Fruit fly (Drosophila melanogaster): ENCODE results near the gene CG11458.

The CG11458 gene

dm6 chr3L:20917025-20917691, 11.6 kb downstream of the CG11458 start (continued):
- no peak for TF ChIP-seq dl (GFP tag; optimal IDR thresholded peaks at IDR 0.05; ENCODE audit: insufficient read depth in 1 of 2, partially characterized antibody in 2 of 2)
- TF ChIP-seq woc (GFP tag; optimal IDR thresholded peaks at IDR 0.05), result peak; percentile 52
- TF ChIP-seq brk (GFP tag; optimal IDR thresholded peaks at IDR 0.05), result no peak
- TF ChIP-seq foxo (GFP tag; optimal IDR thresholded peaks at IDR 0.05), result peak in 1 of 2 experiments; percentile 37
- no peak for TF ChIP-seq Hnf4 (GFP tag; optimal IDR thresholded peaks at IDR 0.05)
- TF ChIP-seq dsf (GFP tag; optimal IDR thresholded peaks at IDR 0.05; ENCODE audit: borderline replicate concordance), result no peak
- TF ChIP-seq fru (GFP tag; optimal IDR thresholded peaks at IDR 0.05), result peak; percentile 59
- TF ChIP-seq HLH106 (tag; optimal IDR thresholded peaks at IDR 0.05), result peak; percentile 30
- TF ChIP-seq usp (GFP tag; optimal IDR thresholded peaks at IDR 0.05), result no peak
- peak; percentile 23 for TF ChIP-seq rgr (GFP tag; optimal IDR thresholded peaks at IDR 0.05)
- TF ChIP-seq sage (GFP tag; optimal IDR thresholded peaks at IDR 0.05), result no peak
- TF ChIP-seq CrebA (GFP tag; optimal IDR thresholded peaks at IDR 0.05; ENCODE audit: borderline replicate concordance), result no peak

DNA sequence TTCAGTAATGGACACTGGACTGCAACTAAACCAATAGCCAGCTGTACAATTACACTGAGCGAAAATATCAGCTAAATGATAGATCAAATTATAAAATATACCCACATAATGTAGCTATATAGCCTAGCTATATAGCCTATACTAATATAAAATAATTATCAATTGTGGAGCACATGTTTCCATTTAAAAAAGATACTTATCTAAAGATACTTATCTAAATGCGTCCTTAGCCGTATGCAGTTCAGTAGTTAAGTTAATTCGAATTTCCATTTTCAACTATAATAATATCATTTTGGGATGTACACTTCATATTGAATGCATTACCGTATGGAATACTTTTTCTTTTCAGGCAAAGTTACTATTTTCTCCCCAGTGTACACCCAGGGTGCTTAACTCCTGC, 13.3 kb downstream of the CG11458 start:
- TF ChIP-seq dmrt93B (GFP tag; optimal IDR thresholded peaks at IDR 0.05) (no peak), psq (GFP tag; optimal IDR thresholded peaks at IDR 0.05) (no peak), sage (GFP tag; optimal IDR thresholded peaks at IDR 0.05) (no peak), foxo (GFP tag; optimal IDR thresholded peaks at IDR 0.05) (no peak), brk (GFP tag; optimal IDR thresholded peaks at IDR 0.05) (no peak), br (GFP tag; optimal IDR thresholded peaks at IDR 0.05) (no peak), fru (GFP tag; optimal IDR thresholded peaks at IDR 0.05) (no peak)

- TF ChIP-seq Dif (GFP tag; optimal IDR thresholded peaks at IDR 0.05; ENCODE audit: partially characterized antibody) (no peak), lola (GFP tag; optimal IDR thresholded peaks at IDR 0.05) (no peak), Hr83 (GFP tag; optimal IDR thresholded peaks at IDR 0.05; ENCODE audit: poor library complexity, severe bottlenecking) (no peak), CrebA (GFP tag; optimal IDR thresholded peaks at IDR 0.05; ENCODE audit: borderline replicate concordance) (no peak), brk (GFP tag; optimal IDR thresholded peaks at IDR 0.05) (no peak), GATAd (GFP tag; optimal IDR thresholded peaks at IDR 0.05) (no peak), Vsx2 (GFP tag; optimal IDR thresholded peaks at IDR 0.05; ENCODE audit: partially characterized antibody) (no peak), OdsH (GFP tag; optimal IDR thresholded peaks at IDR 0.05) (no peak), sage (GFP tag; optimal IDR thresholded peaks at IDR 0.05) (no peak), woc (GFP tag; optimal IDR thresholded peaks at IDR 0.05) (no peak), sv (GFP tag; optimal IDR thresholded peaks at IDR 0.05) (no peak), Myc (optimal IDR thresholded peaks at IDR 0.05) (no peak), Sp1 (GFP tag; optimal IDR thresholded peaks at IDR 0.05) (no peak), foxo (GFP tag; optimal IDR thresholded peaks at IDR 0.05) (no peak), dmrt93B (GFP tag; optimal IDR thresholded peaks at IDR 0.05) (no peak), dl (GFP tag; optimal IDR thresholded peaks at IDR 0.05; ENCODE audit: insufficient read depth in 1 of 2, partially characterized antibody in 2 of 2) (no peak), Rel (GFP tag; optimal IDR thresholded peaks at IDR 0.05) (no peak), Rel (tag; optimal IDR thresholded peaks at IDR 0.05) (no peak), Mio (GFP tag; optimal IDR thresholded peaks at IDR 0.05) (no peak), Jra (GFP tag; optimal IDR thresholded peaks at IDR 0.05) (no peak), Abd-B (GFP tag; optimal IDR thresholded peaks at IDR 0.05) (no peak)
Observed at dm6 chr3L:20920495-20920894, 14.9 kb downstream of the CG11458 start.

DNA sequence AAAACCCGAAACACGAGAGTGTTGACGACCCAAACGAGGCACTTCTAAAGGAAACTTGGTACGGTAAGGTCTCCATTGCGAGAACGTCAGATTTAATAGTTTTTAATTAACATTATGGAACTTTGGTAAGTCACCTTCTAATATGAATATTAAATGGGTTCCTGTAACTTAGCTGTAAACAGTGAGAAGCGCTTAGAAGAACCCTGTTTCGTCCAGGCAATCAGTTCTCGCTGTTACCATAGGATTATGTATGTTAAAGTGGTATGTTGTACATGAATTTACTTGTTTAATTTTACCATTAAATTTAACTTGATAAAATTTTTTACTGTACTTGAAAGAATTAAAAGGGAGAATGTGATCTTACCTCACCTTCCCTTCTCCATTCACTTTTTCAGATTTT, 16.3 kb downstream of the CG11458 start:
- TF ChIP-seq ey (GFP tag; optimal IDR thresholded peaks at IDR 0.05), result no peak
- no peak for TF ChIP-seq dmrt93B (GFP tag; optimal IDR thresholded peaks at IDR 0.05)
- no peak for TF ChIP-seq Myc (optimal IDR thresholded peaks at IDR 0.05)
- no peak for TF ChIP-seq Abd-B (GFP tag; optimal IDR thresholded peaks at IDR 0.05)
- no peak for TF ChIP-seq Jra (GFP tag; optimal IDR thresholded peaks at IDR 0.05)
- TF ChIP-seq jim (GFP tag; optimal IDR thresholded peaks at IDR 0.05), result no peak
- TF ChIP-seq CG9705 (GFP tag; optimal IDR thresholded peaks at IDR 0.05), result no peak
